Worm (Caenorhabditis elegans): ENCODE data around the gene C32D5.14.

DNA sequence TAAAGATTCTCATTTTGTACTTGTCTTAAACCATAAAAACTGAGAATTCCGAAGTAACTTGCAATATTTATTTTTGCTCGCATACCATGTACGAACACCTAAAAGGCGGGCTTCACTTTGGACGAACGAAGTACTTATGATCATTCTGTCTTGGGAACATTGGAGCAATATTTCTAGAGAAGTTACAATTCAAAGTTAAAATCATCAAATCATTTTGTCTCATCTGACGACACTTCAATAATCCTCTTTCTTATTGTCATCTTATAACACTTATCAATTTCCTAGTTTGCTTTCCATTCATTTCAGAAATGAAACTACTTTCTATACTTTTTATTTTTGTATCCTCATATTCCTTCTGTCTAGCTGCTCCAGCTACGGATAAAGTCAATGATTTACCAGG is 31.4 kb downstream of the C32D5.14 start, which contains the start of gene ctsa-4.1:
- TF ChIP-seq pha-4 (tag; optimal IDR thresholded peaks at IDR 0.05) (no peak), ztf-11 (tag; optimal IDR thresholded peaks at IDR 0.05) (no peak), nhr-76 (tag; optimal IDR thresholded peaks at IDR 0.05) (no peak), cnd-1 (tag; optimal IDR thresholded peaks at IDR 0.05) (no peak), unc-39 (tag; optimal IDR thresholded peaks at IDR 0.05) (no peak), elt-3 (tag; optimal IDR thresholded peaks at IDR 0.05) (no peak)

Measured in whole organism, mixed stage, embryonic.